Fruit fly (Drosophila melanogaster) whole organism, embryonic: ENCODE measurements around the gene CG14400.
A peak's percentile ranks its signal among the peaks of the same experiment; 100 is the strongest.

Experiments used
- CG10209 ChIP-seq: fragments of 200-800 bp; sonication (Bioruptor generic); optimal IDR thresholded peaks from 3 replicates; lab custom pipeline; 2017; ENCODE audit warnings: missing biosample characterization, mild to moderate bottlenecking, missing genetic modification characterization, missing genetic modification reagents
- CG10274 ChIP-seq: fragments of 200-800 bp; sonication (Bioruptor generic); optimal IDR thresholded peaks from 3 replicates; lab custom pipeline; 2017; ENCODE audit warnings: missing biosample characterization, mild to moderate bottlenecking, missing genetic modification characterization
- CG11695 ChIP-seq: fragments of 200-800 bp; sonication (Bioruptor generic); IDR thresholded peaks from 3 replicates; pipeline ENCODE4 v1.3.6; 2022; ENCODE audit warnings: missing biosample characterization, missing genetic modification characterization
- CG12071 ChIP-seq: fragments of 200-800 bp; sonication (Bioruptor generic); optimal IDR thresholded peaks from 3 replicates; lab custom pipeline; 2018; ENCODE audit warnings: missing biosample characterization, mild to moderate bottlenecking, missing genetic modification characterization
- CG1233 ChIP-seq: fragments of 200-800 bp; sonication (Bioruptor generic); optimal IDR thresholded peaks from 4 replicates; lab custom pipeline; 2018; ENCODE audit warnings: missing biosample characterization, mild to moderate bottlenecking, missing genetic modification characterization
- CG15479 ChIP-seq: fragments of 200-800 bp; sonication (Bioruptor generic); optimal IDR thresholded peaks from 3 replicates; lab custom pipeline; 2019; ENCODE audit warnings: missing biosample characterization, mild to moderate bottlenecking, missing genetic modification characterization, moderate library complexity
- CG1602 ChIP-seq: fragments of 200-800 bp; sonication (Bioruptor generic); optimal IDR thresholded peaks from 3 replicates; lab custom pipeline; 2016; ENCODE audit warnings: missing biosample characterization, missing genetic modification characterization
- CG17385 ChIP-seq: fragments of 200-800 bp; sonication (Bioruptor generic); optimal IDR thresholded peaks from 3 replicates; lab custom pipeline; 2018; ENCODE audit warnings: missing biosample characterization, mild to moderate bottlenecking, missing genetic modification characterization
- CG18476 ChIP-seq: fragments of 200-800 bp; sonication (Bioruptor generic); optimal IDR thresholded peaks from 2 replicates; lab custom pipeline; 2016; ENCODE audit warnings: missing biosample characterization, mild to moderate bottlenecking, missing genetic modification characterization
- CG2129 ChIP-seq: fragments of 200-800 bp; sonication (Bioruptor generic); IDR thresholded peaks from 2 replicates; pipeline ENCODE4 v1.3.6; 2022; ENCODE audit warnings: missing biosample characterization, missing genetic modification characterization; ENCODE audit not compliant: partially characterized antibody
- CG30403 ChIP-seq: fragments of 200-800 bp; sonication (Bioruptor generic); optimal IDR thresholded peaks from 3 replicates; lab custom pipeline; 2016; ENCODE audit warnings: missing biosample characterization, missing genetic modification characterization
- CG3065 ChIP-seq: fragments of 200-800 bp; sonication (Bioruptor generic); optimal IDR thresholded peaks from 2 replicates; lab custom pipeline; 2016; ENCODE audit warnings: missing biosample characterization, missing genetic modification characterization
- CG4282 ChIP-seq: fragments of 200-800 bp; sonication (Bioruptor generic); optimal IDR thresholded peaks from 2 replicates; lab custom pipeline; 2016; ENCODE audit warnings: missing biosample characterization, missing genetic modification characterization
- CG6813 ChIP-seq: fragments of 200-800 bp; sonication (Bioruptor generic); optimal IDR thresholded peaks from 2 replicates; lab custom pipeline; 2017; ENCODE audit warnings: missing biosample characterization, missing genetic modification characterization, mild to moderate bottlenecking, moderate library complexity, missing genetic modification reagents
- CG7372 ChIP-seq: fragments of 200-800 bp; sonication (Bioruptor generic); IDR thresholded peaks from 2 replicates; pipeline ENCODE4 v1.3.6; 2022; ENCODE audit warnings: missing biosample characterization, missing genetic modification characterization
- CG7745 ChIP-seq: fragments of 200-800 bp; sonication (Bioruptor generic); optimal IDR thresholded peaks from 2 replicates; lab custom pipeline; 2018; ENCODE audit warnings: missing biosample characterization, mild to moderate bottlenecking, missing genetic modification characterization, moderate library complexity
- CG7963 ChIP-seq: fragments of 200-800 bp; sonication (Bioruptor generic); IDR thresholded peaks from 3 replicates; pipeline ENCODE4 v1.3.6; 2022; ENCODE audit warnings: missing biosample characterization, missing genetic modification characterization; ENCODE audit not compliant: partially characterized antibody
- CG9727 ChIP-seq: fragments of 200-800 bp; sonication (Bioruptor generic); optimal IDR thresholded peaks from 3 replicates; lab custom pipeline; 2017; ENCODE audit warnings: missing biosample characterization, mild to moderate bottlenecking, missing genetic modification characterization
- CG9817 ChIP-seq: fragments of 200-800 bp; sonication (Bioruptor generic); optimal IDR thresholded peaks from 2 replicates; lab custom pipeline; 2018; ENCODE audit warnings: missing biosample characterization, mild to moderate bottlenecking, missing genetic modification characterization, moderate library complexity
- CG9932 ChIP-seq: fragments of 200-800 bp; sonication (Bioruptor generic); IDR thresholded peaks from 2 replicates; pipeline ENCODE4 v1.3.6; 2022; ENCODE audit warnings: missing biosample characterization, missing genetic modification characterization
- Dip3 ChIP-seq: fragments of 200-800 bp; sonication (Bioruptor generic); optimal IDR thresholded peaks from 3 replicates; lab custom pipeline; 2016; ENCODE audit warnings: missing biosample characterization, missing genetic modification characterization
- Doc2 ChIP-seq: fragments of 200-800 bp; sonication (Bioruptor generic); IDR thresholded peaks from 2 replicates; pipeline ENCODE4 v1.3.6; 2022; ENCODE audit warnings: missing biosample characterization, missing genetic modification characterization
- Dref ChIP-seq: fragments of 200-800 bp; sonication (Bioruptor generic); IDR thresholded peaks from 2 replicates; pipeline ENCODE4 v1.3.6; 2022; ENCODE audit warnings: missing biosample characterization, missing genetic modification characterization
- Hr39 ChIP-seq: fragments of >200 bp; optimal IDR thresholded peaks from 2 replicates; lab custom pipeline; 2017
- Lhr ChIP-seq: fragments of 200-800 bp; sonication (Bioruptor generic); optimal IDR thresholded peaks from 3 replicates; lab custom pipeline; 2017; ENCODE audit warnings: mild to moderate bottlenecking, missing biosample characterization, missing genetic modification reagents, missing genetic modification characterization
- Lim3 ChIP-seq: fragments of 200-800 bp; sonication (Bioruptor generic); IDR thresholded peaks from 2 replicates; pipeline ENCODE4 v1.3.6; 2022; ENCODE audit warnings: missing biosample characterization, missing genetic modification characterization
- Mrtf ChIP-seq: fragments of 200-800 bp; sonication (Bioruptor generic); IDR thresholded peaks from 3 replicates; pipeline ENCODE4 v1.3.6; 2022; ENCODE audit warnings: missing biosample characterization, missing genetic modification characterization
- Nf-YA ChIP-seq: fragments of 200-800 bp; sonication (Bioruptor generic); IDR thresholded peaks from 2 replicates; pipeline ENCODE4 v1.3.6; 2022; ENCODE audit warnings: missing biosample characterization, missing genetic modification characterization
- Six4 ChIP-seq: fragments of 200-800 bp; sonication (Bioruptor generic); optimal IDR thresholded peaks from 2 replicates; lab custom pipeline; 2016; ENCODE audit warnings: missing biosample characterization, missing genetic modification characterization
- Spps ChIP-seq: fragments of 200-800 bp; sonication (Bioruptor generic); optimal IDR thresholded peaks from 2 replicates; lab custom pipeline; 2018; ENCODE audit warnings: missing biosample characterization, mild to moderate bottlenecking, missing genetic modification characterization
- Xrp1 ChIP-seq: fragments of 200-800 bp; sonication (Bioruptor generic); IDR thresholded peaks from 2 replicates; pipeline ENCODE4 v1.3.6; 2022; ENCODE audit warnings: missing biosample characterization, missing genetic modification characterization
- aop ChIP-seq: fragments of 200-800 bp; sonication (Bioruptor generic); IDR thresholded peaks from 2 replicates; pipeline ENCODE4 v1.3.6; 2022; ENCODE audit warnings: missing biosample characterization, missing genetic modification characterization
- dan ChIP-seq: fragments of 200-800 bp; sonication (Bioruptor generic); IDR thresholded peaks from 2 replicates; pipeline ENCODE4 v1.3.6; 2022; ENCODE audit warnings: missing biosample characterization, missing genetic modification characterization
- exex ChIP-seq: fragments of 200-800 bp; sonication (Bioruptor generic); optimal IDR thresholded peaks from 4 replicates; lab custom pipeline; 2018; ENCODE audit warnings: missing biosample characterization, mild to moderate bottlenecking, missing genetic modification characterization, moderate library complexity
- fd96Cb ChIP-seq: fragments of 200-800 bp; sonication (Bioruptor generic); optimal IDR thresholded peaks from 2 replicates; lab custom pipeline; 2018; ENCODE audit warnings: missing biosample characterization, mild to moderate bottlenecking, missing genetic modification characterization, moderate library complexity
- fru ChIP-seq: fragments of >200 bp; optimal IDR thresholded peaks from 2 replicates; lab custom pipeline; 2017
- fu2 ChIP-seq: fragments of 200-800 bp; sonication (Bioruptor generic); optimal IDR thresholded peaks from 2 replicates; lab custom pipeline; 2016; ENCODE audit warnings: missing biosample characterization, missing genetic modification characterization
- gcm ChIP-seq: fragments of 200-800 bp; sonication (Bioruptor generic); optimal IDR thresholded peaks from 2 replicates; lab custom pipeline; 2019; ENCODE audit warnings: missing biosample characterization, mild to moderate bottlenecking, missing genetic modification characterization, moderate library complexity
- gem ChIP-seq: fragments of 200-800 bp; sonication (Bioruptor generic); optimal IDR thresholded peaks from 2 replicates; lab custom pipeline; 2019; ENCODE audit warnings: missing biosample characterization, mild to moderate bottlenecking, missing genetic modification characterization, moderate library complexity
- her ChIP-seq: fragments of 200-800 bp; sonication (Bioruptor generic); optimal IDR thresholded peaks from 2 replicates; lab custom pipeline; 2016; ENCODE audit warnings: missing biosample characterization, missing genetic modification characterization
- jumu ChIP-seq: fragments of 200-800 bp; sonication (Bioruptor generic); optimal IDR thresholded peaks from 3 replicates; lab custom pipeline; 2016; ENCODE audit warnings: missing biosample characterization, missing genetic modification characterization
- kni ChIP-seq: fragments of 200-800 bp; sonication (Bioruptor generic); optimal IDR thresholded peaks from 3 replicates; lab custom pipeline; 2017; ENCODE audit warnings: mild to moderate bottlenecking, missing biosample characterization, missing genetic modification reagents, missing genetic modification characterization
- mirr ChIP-seq: fragments of 200-800 bp; sonication (Bioruptor generic); optimal IDR thresholded peaks from 3 replicates; lab custom pipeline; 2018; ENCODE audit warnings: missing biosample characterization, mild to moderate bottlenecking, missing genetic modification characterization
- org-1 ChIP-seq: fragments of 200-800 bp; sonication (Bioruptor generic); optimal IDR thresholded peaks from 2 replicates; lab custom pipeline; 2017; ENCODE audit warnings: missing biosample characterization, missing genetic modification characterization
- row ChIP-seq: fragments of 200-800 bp; sonication (Bioruptor generic); IDR thresholded peaks from 3 replicates; pipeline ENCODE4 v1.3.6; 2022; ENCODE audit warnings: missing biosample characterization, missing genetic modification characterization
- so ChIP-seq: fragments of 200-800 bp; sonication (Bioruptor generic); IDR thresholded peaks from 3 replicates; pipeline ENCODE4 v1.3.6; 2022; ENCODE audit warnings: missing biosample characterization, missing genetic modification characterization
- tio ChIP-seq: fragments of 200-800 bp; sonication (Bioruptor generic); optimal IDR thresholded peaks from 2 replicates; lab custom pipeline; 2017; ENCODE audit warnings: missing biosample characterization, missing genetic modification characterization, inconsistent platforms
- toy ChIP-seq: fragments of 200-800 bp; sonication (Bioruptor generic); IDR thresholded peaks from 2 replicates; pipeline ENCODE4 v1.3.6; 2022; ENCODE audit warnings: missing biosample characterization, missing genetic modification characterization
- usp ChIP-seq: fragments of >200 bp; optimal IDR thresholded peaks from 2 replicates; lab custom pipeline; 2017; ENCODE audit warnings: missing biosample characterization, missing genetic modification characterization
- wek ChIP-seq: fragments of 200-800 bp; sonication (Bioruptor generic); optimal IDR thresholded peaks from 3 replicates; lab custom pipeline; 2018; ENCODE audit warnings: missing biosample characterization, mild to moderate bottlenecking, missing genetic modification characterization, moderate library complexity
- wor ChIP-seq: fragments of 200-800 bp; sonication (Bioruptor generic); IDR thresholded peaks from 2 replicates; pipeline ENCODE4 v1.3.6; 2022; ENCODE audit warnings: missing biosample characterization, missing genetic modification characterization
- yki ChIP-seq: fragments of >200 bp; optimal IDR thresholded peaks from 3 replicates; lab custom pipeline; 2018

Gene CG14400

dm6 chr2L:20821249-20822024, 36.3 kb downstream of the CG14400 start (continued):
- TF ChIP-seq CG9932 (GFP tag; lab: Robert Waterston, UW) (no peak), Mrtf (GFP tag; lab: Robert Waterston, UW) (no peak), Dip3 (GFP tag; lab: Kevin White, UChicago) (no peak), kni (GFP tag; lab: Kevin White, UChicago) (peak; percentile 90), Six4 (no peak), Spps (tag; lab: Kevin White, UChicago) (no peak), Hr39 (lab: Kevin White, UChicago) (no peak), CG6813 (peak; percentile 18), jumu (GFP tag; lab: Kevin White, UChicago) (no peak), CG1233 (GFP tag; lab: Kevin White, UChicago) (no peak), Nf-YA (GFP tag; lab: Robert Waterston, UW) (no peak), CG9727 (no peak), Lhr (GFP tag; lab: Kevin White, UChicago) (peak; percentile 23), CG10209 (GFP tag; lab: Kevin White, UChicago) (no peak), Lim3 (GFP tag; lab: Robert Waterston, UW) (no peak), fd96Cb (tag; lab: Kevin White, UChicago) (no peak), CG7745 (tag; lab: Kevin White, UChicago) (no peak), gcm (no peak), CG1602 (GFP tag; lab: Kevin White, UChicago) (no peak), aop (GFP tag; lab: Robert Waterston, UW) (no peak), CG3065 (GFP tag; lab: Kevin White, UChicago) (no peak), row (peak; percentile 7; the same call in 1 of the 3 replicates), her (no peak), mirr (GFP tag; lab: Kevin White, UChicago) (no peak), CG9817 (tag; lab: Kevin White, UChicago) (no peak), CG11695 (GFP tag; lab: Robert Waterston, UW) (peak; percentile 67; the same call in 2 of the 3 replicates), fu2 (GFP tag; lab: Kevin White, UChicago) (no peak), CG15479 (GFP tag; lab: Kevin White, UChicago) (no peak), CG7963 (GFP tag; lab: Robert Waterston, UW) (no peak), Xrp1 (GFP tag; lab: Robert Waterston, UW) (peak; percentile 47; the same call in 1 of the 2 replicates), tio (no peak), fru (lab: Kevin White, UChicago) (no peak), Dref (no peak), org-1 (GFP tag; lab: Kevin White, UChicago) (no peak), CG30403 (GFP tag; lab: Kevin White, UChicago) (no peak), CG17385 (GFP tag; lab: Kevin White, UChicago) (peak; percentile 17), yki (lab: Kevin White, UChicago) (peak; percentile 80), CG4282 (GFP tag; lab: Kevin White, UChicago) (no peak), exex (no peak), so (peak; percentile 69; the same call in 1 of the 3 replicates), CG2129 (no peak), gem (no peak), Doc2 (GFP tag; lab: Robert Waterston, UW) (no peak), CG18476 (no peak), CG7372 (GFP tag; lab: Robert Waterston, UW) (no peak), usp (GFP tag; lab: Kevin White, UChicago) (no peak), toy (GFP tag; lab: Robert Waterston, UW) (no peak), wek (no peak), CG12071 (no peak), dan (no peak), CG10274 (no peak), wor (GFP tag; lab: Robert Waterston, UW) (no peak)
